Worm (Caenorhabditis elegans) whole organism, L2 larva: ENCODE results near the gene syd-1.

Source experiments
- elt-1 ChIP-seq: fragments of 150-350 bp; optimal IDR thresholded peaks from 2 replicates; lab custom pipeline; 2014; ENCODE audit warnings: missing biosample characterization, missing genetic modification characterization
- lin-39 ChIP-seq: fragments of 150-350 bp; optimal IDR thresholded peaks from 2 replicates; lab custom pipeline; 2014; ENCODE audit warnings: missing biosample characterization, missing genetic modification reagents, missing genetic modification characterization
- lsy-2 ChIP-seq, 2 experiments: fragments of 150-350 bp in 1 of 2; sonication (generic microtip) in 1 of 2; optimal IDR thresholded peaks; 2 replicates each; lab custom pipeline; 2014 to 2017; ENCODE audit warnings: missing biosample characterization in 2 of 2, missing genetic modification characterization in 2 of 2
- nhr-25 ChIP-seq: fragments of 150-350 bp; sonication (generic microtip); optimal IDR thresholded peaks from 3 replicates; lab custom pipeline; 2014; ENCODE audit warnings: missing biosample characterization, missing genetic modification characterization
- unc-39 ChIP-seq: fragments of 150-350 bp; optimal IDR thresholded peaks from 2 replicates; lab custom pipeline; 2014; ENCODE audit warnings: missing biosample characterization, missing genetic modification characterization
- unc-55 ChIP-seq: fragments of 150-350 bp; sonication (generic microtip); optimal IDR thresholded peaks from 3 replicates; lab custom pipeline; 2014; ENCODE audit warnings: missing biosample characterization, missing genetic modification reagents, missing genetic modification characterization
- ztf-11 ChIP-seq: sonication (generic microtip); optimal IDR thresholded peaks from 2 replicates; lab custom pipeline; 2017; ENCODE audit warnings: missing biosample characterization, missing genetic modification characterization
- ztf-4 ChIP-seq: fragments of 150-350 bp; optimal IDR thresholded peaks from 2 replicates; lab custom pipeline; 2014; ENCODE audit warnings: missing biosample characterization, missing genetic modification characterization

DNA sequence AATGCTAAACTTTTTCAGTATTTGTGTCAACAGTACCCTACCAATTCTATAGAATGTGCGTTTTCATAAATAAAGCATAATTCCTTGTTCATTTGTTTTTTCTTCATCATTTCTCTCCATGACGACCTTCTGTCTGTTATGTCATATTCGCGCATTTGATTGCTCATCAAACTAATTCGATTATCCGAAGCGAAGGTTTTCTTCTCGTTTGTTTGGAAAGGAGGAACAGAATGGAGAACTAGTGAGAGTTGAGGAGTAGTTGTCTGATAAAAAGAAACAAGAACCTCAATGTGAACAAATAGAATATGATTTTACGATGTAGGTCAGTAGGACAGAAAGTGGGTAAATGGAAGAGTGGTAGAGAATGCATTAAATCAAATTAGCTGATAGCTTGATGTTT lies 32.1 kb downstream of the syd-1 start:
- no peak for TF ChIP-seq lsy-2 (tag; optimal IDR thresholded peaks at IDR 0.05; lab: Kevin White, UChicago)
- no peak for TF ChIP-seq ztf-11 (tag; lab: Kevin White, UChicago)
- no peak for TF ChIP-seq nhr-25 (tag; lab: Kevin White, UChicago)
- no peak for TF ChIP-seq elt-1 (tag; lab: Kevin White, UChicago)
- TF ChIP-seq unc-39 (tag; lab: Kevin White, UChicago) = no peak
- TF ChIP-seq lin-39 (tag; lab: Kevin White, UChicago) = no peak
- no peak for TF ChIP-seq ztf-4 (tag; lab: Kevin White, UChicago)
- TF ChIP-seq unc-55 = no peak
